Worm (Caenorhabditis elegans) whole organism, early embryonic: ENCODE measurements around the gene B0454.8.

Source experiments
- F13C5.2 ChIP-seq: sonication (generic microtip); optimal IDR thresholded peaks from 2 replicates; lab custom pipeline; 2017; ENCODE audit warnings: mild to moderate bottlenecking, missing genetic modification characterization, inconsistent platforms, missing compliant biosample characterization
- ama-1 ChIP-seq: fragments of 150-350 bp; optimal IDR thresholded peaks from 2 replicates; lab custom pipeline; 2014
- ets-7 ChIP-seq: sonication (generic microtip); optimal IDR thresholded peaks from 2 replicates; lab custom pipeline; 2016; ENCODE audit warnings: missing genotype, missing genetic modification characterization, missing compliant biosample characterization
- flt-1 ChIP-seq: fragments of 200-800 bp; sonication (Bioruptor generic); IDR thresholded peaks from 2 replicates; pipeline ENCODE4 v1.3.6; 2022; ENCODE audit warnings: missing genetic modification characterization, missing compliant biosample characterization
- hmbx-1 ChIP-seq: sonication (generic microtip); optimal IDR thresholded peaks from 2 replicates; lab custom pipeline; 2016; ENCODE audit warnings: mild to moderate bottlenecking, missing genetic modification characterization, missing compliant biosample characterization
- hnd-1 ChIP-seq: sonication (generic microtip); optimal IDR thresholded peaks from 2 replicates; lab custom pipeline; 2016; ENCODE audit warnings: missing genetic modification characterization, missing compliant biosample characterization
- tbx-11 ChIP-seq: fragments of 200-800 bp; sonication (Bioruptor generic); IDR thresholded peaks from 2 replicates; pipeline ENCODE4 v1.3.6; 2022; ENCODE audit warnings: missing genetic modification characterization, missing compliant biosample characterization
- tra-4 ChIP-seq: sonication (generic microtip); optimal IDR thresholded peaks from 2 replicates; lab custom pipeline; 2017; ENCODE audit warnings: missing genetic modification characterization, missing compliant biosample characterization

ce11 chrII:3002211-3002610 lies 41.0 kb downstream of the B0454.8 start, which contains the start of gene lido-10:
- TF ChIP-seq F13C5.2 (tag; lab: Kevin White, UChicago) (no peak), tbx-11 (GFP tag; lab: Robert Waterston, UW) (no peak), ama-1 (lab: Kevin White, UChicago) (no peak), hmbx-1 (no peak), flt-1 (no peak), ets-7 (tag; lab: Kevin White, UChicago) (no peak), hnd-1 (tag; lab: Kevin White, UChicago) (no peak), tra-4 (no peak)
